Fruit fly (Drosophila melanogaster): ENCODE results near the gene CG2680.
A peak's percentile ranks its signal among the peaks of the same experiment; 100 is the strongest.

The CG2680 gene

dm6 chrX:2685022-2685421 is 22.2 kb downstream of the CG2680 start:
- TF ChIP-seq Rel (GFP tag; optimal IDR thresholded peaks at IDR 0.05) (no peak), Rel (tag; optimal IDR thresholded peaks at IDR 0.05) (peak; percentile 55), lola (GFP tag; optimal IDR thresholded peaks at IDR 0.05) (no peak), OdsH (GFP tag; optimal IDR thresholded peaks at IDR 0.05) (no peak), Jra (GFP tag; optimal IDR thresholded peaks at IDR 0.05) (no peak)

DNA sequence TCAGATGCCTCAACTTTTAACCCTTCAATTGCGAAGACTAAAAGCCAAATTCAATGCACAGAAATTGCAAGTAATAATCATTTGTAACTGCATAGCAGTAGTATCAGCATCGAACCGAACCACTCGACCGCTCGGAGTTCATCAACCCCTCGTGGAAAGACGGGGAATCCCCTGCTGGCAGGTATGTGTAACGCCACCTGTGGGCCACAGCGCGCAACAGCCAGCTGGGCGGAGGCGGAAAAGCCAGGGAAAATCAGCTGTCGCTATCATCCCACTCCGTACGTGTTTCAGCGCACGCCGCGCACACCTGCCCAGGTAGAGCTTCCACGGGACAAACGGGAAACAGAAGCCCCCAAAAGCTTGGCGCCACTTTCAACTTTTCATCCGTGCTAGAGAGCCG is 22.8 kb downstream of the CG2680 start:
- TF ChIP-seq CrebA (GFP tag; optimal IDR thresholded peaks at IDR 0.05; ENCODE audit: borderline replicate concordance) = no peak
- no peak for TF ChIP-seq Mio (GFP tag; optimal IDR thresholded peaks at IDR 0.05)
- TF ChIP-seq CG32264 (GFP tag; optimal IDR thresholded peaks at IDR 0.05) = no peak
- no peak for TF ChIP-seq CG9705 (GFP tag; optimal IDR thresholded peaks at IDR 0.05)
- TF ChIP-seq Rel (GFP tag; optimal IDR thresholded peaks at IDR 0.05) = no peak
- TF ChIP-seq Rel (tag; optimal IDR thresholded peaks at IDR 0.05) = peak; percentile 54

DNA sequence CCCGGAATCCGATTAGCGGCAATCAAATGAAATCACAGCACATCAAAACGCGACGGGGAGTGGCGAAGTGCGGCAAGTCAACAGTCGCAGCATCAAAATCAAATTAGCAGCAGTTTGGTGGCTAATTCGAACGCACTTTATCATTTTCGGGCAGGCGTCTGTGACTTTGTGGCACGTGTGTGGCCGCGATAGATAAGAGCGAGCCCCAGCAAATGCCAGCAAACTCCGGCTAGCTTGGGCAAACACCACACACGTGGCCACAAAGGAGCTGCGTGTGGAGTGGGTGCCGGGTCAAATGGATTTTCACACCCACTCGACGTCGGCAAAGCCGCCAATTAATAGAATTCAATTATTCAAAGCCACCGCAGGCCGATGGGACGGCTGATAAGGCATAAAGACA is 23.3 kb downstream of the CG2680 start:
- TF ChIP-seq Dif (GFP tag; optimal IDR thresholded peaks at IDR 0.05; ENCODE audit: partially characterized antibody) (no peak), pan (optimal IDR thresholded peaks at IDR 0.05) (no peak), OdsH (GFP tag; optimal IDR thresholded peaks at IDR 0.05) (no peak), ey (GFP tag; optimal IDR thresholded peaks at IDR 0.05) (no peak), woc (GFP tag; optimal IDR thresholded peaks at IDR 0.05) (no peak), Sp1 (GFP tag; optimal IDR thresholded peaks at IDR 0.05) (no peak), tai (GFP tag; optimal IDR thresholded peaks at IDR 0.05) (no peak), Vsx2 (GFP tag; optimal IDR thresholded peaks at IDR 0.05; ENCODE audit: partially characterized antibody) (no peak), br (GFP tag; optimal IDR thresholded peaks at IDR 0.05) (no peak), Hnf4 (GFP tag; optimal IDR thresholded peaks at IDR 0.05) (no peak), CG32264 (GFP tag; optimal IDR thresholded peaks at IDR 0.05) (no peak)

dm6 chrX:2682832-2683231 is 24.4 kb downstream of the CG2680 start, which contains the start of gene CG2652:
Gene CG2652 (minus strand): TSS chrX:2682932.
- TF ChIP-seq pan (optimal IDR thresholded peaks at IDR 0.05) (no peak), dsf (GFP tag; optimal IDR thresholded peaks at IDR 0.05; ENCODE audit: borderline replicate concordance) (no peak), usp (GFP tag; optimal IDR thresholded peaks at IDR 0.05) (no peak), jim (GFP tag; optimal IDR thresholded peaks at IDR 0.05) (no peak)

- TF ChIP-seq Hr83 (GFP tag; optimal IDR thresholded peaks at IDR 0.05; ENCODE audit: poor library complexity, severe bottlenecking) = no peak
- TF ChIP-seq OdsH (GFP tag; optimal IDR thresholded peaks at IDR 0.05) = no peak
- TF ChIP-seq Mio (GFP tag; optimal IDR thresholded peaks at IDR 0.05) = no peak
- TF ChIP-seq CrebA (GFP tag; optimal IDR thresholded peaks at IDR 0.05; ENCODE audit: borderline replicate concordance) = no peak
These were observed 25.6 kb downstream of the CG2680 start, which contains the start of gene HLH3B for dm6 chrX:2681601-2682000. Gene HLH3B (minus strand): TSS chrX:2681723.

DNA sequence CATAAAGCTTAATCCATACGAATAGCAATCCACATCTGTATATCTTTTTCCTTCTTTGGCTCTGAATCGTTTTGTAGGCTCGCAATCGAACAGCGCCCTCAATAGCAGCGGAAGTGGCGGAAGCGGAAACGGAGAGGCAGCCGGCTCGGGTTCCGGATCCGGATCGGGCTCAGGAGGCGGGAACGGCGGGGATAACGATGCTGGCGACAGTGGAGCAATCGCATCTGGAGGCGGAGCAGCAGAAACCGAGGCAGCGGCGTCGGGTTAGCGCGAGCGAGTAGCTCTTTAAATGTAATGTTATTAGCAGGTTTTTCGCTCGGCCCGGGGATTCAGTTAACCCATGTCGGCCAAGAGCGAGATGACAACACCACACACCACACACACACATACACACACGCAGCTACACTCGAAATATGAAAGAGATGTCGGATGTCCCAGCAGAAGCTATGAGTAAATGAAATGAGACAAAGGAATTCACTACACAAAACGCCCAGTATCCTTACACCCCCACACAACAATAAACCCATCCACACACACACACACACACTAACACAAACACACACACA is 30.1 kb downstream of the CG2680 start:
- TF ChIP-seq Vsx2 (GFP tag; optimal IDR thresholded peaks at IDR 0.05; ENCODE audit: partially characterized antibody) = no peak
- no peak for TF ChIP-seq psq (GFP tag; optimal IDR thresholded peaks at IDR 0.05)
- no peak for TF ChIP-seq CrebA (GFP tag; optimal IDR thresholded peaks at IDR 0.05; ENCODE audit: borderline replicate concordance)
- no peak for TF ChIP-seq jim (GFP tag; optimal IDR thresholded peaks at IDR 0.05)
- no peak for TF ChIP-seq pan (optimal IDR thresholded peaks at IDR 0.05)
- TF ChIP-seq woc (GFP tag; optimal IDR thresholded peaks at IDR 0.05) = no peak
- no peak for TF ChIP-seq brk (GFP tag; optimal IDR thresholded peaks at IDR 0.05)
- no peak for TF ChIP-seq Myc (optimal IDR thresholded peaks at IDR 0.05)
- TF ChIP-seq fru (GFP tag; optimal IDR thresholded peaks at IDR 0.05) = no peak
- TF ChIP-seq Dfd (GFP tag; optimal IDR thresholded peaks at IDR 0.05) = no peak
- TF ChIP-seq h (GFP tag; optimal IDR thresholded peaks at IDR 0.05) = no peak
- TF ChIP-seq sv (GFP tag; optimal IDR thresholded peaks at IDR 0.05) = no peak
- no peak for TF ChIP-seq OdsH (GFP tag; optimal IDR thresholded peaks at IDR 0.05)
- TF ChIP-seq Jra (GFP tag; optimal IDR thresholded peaks at IDR 0.05) = no peak
- no peak for TF ChIP-seq br (GFP tag; optimal IDR thresholded peaks at IDR 0.05)
- TF ChIP-seq N (GFP tag; optimal IDR thresholded peaks at IDR 0.05) = no peak
- no peak for TF ChIP-seq dl (GFP tag; optimal IDR thresholded peaks at IDR 0.05; ENCODE audit: insufficient read depth in 1 of 2, partially characterized antibody in 2 of 2)
- no peak for TF ChIP-seq foxo (GFP tag; optimal IDR thresholded peaks at IDR 0.05)
- TF ChIP-seq rgr (GFP tag; optimal IDR thresholded peaks at IDR 0.05) = no peak

All from whole organism, wandering third instar larva.